Worm (Caenorhabditis elegans) whole organism, L4/young adult: Measurements from ENCODE around the gene F02H6.2.

Experiments used
- W03F9.2 ChIP-seq: fragments of 150-350 bp; optimal IDR thresholded peaks from 2 replicates; lab custom pipeline; 2014; ENCODE audit warnings: missing biosample characterization, missing genetic modification characterization
- dao-5 ChIP-seq: sonication (generic microtip); optimal IDR thresholded peaks from 2 replicates; lab custom pipeline; 2016; ENCODE audit warnings: missing genotype, missing genetic modification characterization, moderate library complexity, missing compliant biosample characterization
- him-1 ChIP-seq: sonication (generic microtip); optimal IDR thresholded peaks from 2 replicates; lab custom pipeline; 2016; ENCODE audit warnings: missing genotype, missing genetic modification reagents, missing genetic modification characterization, missing compliant biosample characterization

The F02H6.2 gene

DNA sequence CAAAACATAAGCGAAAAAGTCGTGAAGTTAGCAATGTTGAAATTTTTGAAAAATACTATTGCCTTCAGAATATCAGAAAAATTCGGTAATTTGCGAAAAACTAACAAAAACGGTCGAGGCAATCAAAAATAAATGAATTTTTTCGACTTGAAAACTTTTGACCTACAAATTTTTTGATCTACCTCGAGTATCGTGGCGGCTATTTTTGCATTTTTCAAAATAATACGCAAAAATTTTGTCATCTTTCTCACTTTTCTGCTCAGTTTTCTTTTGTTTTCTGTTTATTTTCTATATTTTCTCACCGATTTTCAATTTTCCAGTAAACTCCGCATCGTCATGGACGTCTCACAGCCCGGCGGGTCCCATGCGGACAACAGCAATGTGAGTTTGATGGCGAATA is 19.5 kb downstream of the F02H6.2 start:
- TF ChIP-seq him-1 (tag; lab: Kevin White, UChicago) (no peak), W03F9.2 (tag; lab: Kevin White, UChicago) (no peak), dao-5 (tag; lab: Kevin White, UChicago) (no peak)

DNA sequence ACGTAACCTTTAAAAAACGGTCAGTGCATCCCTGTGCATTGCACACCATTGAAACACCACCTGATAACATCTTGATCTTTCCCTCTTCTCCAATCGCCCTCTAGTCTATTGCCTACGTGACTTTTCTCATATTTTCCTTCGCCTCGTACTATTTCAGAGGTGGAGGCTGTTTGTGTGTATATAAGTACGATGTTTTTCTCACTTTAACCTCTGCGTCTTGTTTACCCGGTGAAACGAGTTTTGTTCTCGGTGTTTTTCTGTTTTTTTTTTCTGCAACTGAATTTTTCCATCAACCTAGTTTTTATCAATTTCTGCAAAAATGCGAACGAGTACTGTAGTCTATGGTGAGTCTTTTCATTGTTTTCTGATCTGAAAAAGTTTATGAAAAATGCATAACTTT is 23.4 kb downstream of the F02H6.2 start, which contains the start of gene sqrd-1:
Gene sqrd-1, plus strand, starts transcription at position 158 of the 400 bp plus-strand sequence.
- TF ChIP-seq him-1 (tag; lab: Kevin White, UChicago): no peak
- no peak for TF ChIP-seq W03F9.2 (tag; lab: Kevin White, UChicago)
- TF ChIP-seq dao-5 (tag; lab: Kevin White, UChicago): no peak

DNA sequence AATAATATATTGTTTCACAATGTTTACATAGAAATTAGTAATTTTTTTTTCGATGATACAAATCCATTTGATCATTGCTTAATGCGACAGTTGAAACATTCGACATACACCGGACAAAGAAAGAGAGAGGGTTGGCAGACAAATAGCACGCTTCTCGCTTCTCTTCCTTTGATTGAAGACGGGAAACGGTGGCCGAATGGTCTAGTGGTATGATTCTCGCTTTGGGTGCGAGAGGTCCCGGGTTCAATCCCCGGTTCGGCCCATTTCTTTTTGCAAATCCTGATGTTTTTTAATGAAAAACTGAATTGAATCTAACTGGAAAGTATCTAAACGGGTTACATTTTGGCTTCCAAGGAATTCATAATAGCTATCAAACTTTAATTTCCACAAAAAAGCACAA is 28.6 kb downstream of the F02H6.2 start:
- TF ChIP-seq dao-5 (tag; lab: Kevin White, UChicago) (peak; percentile 14), W03F9.2 (tag; lab: Kevin White, UChicago) (peak; percentile 48), him-1 (tag; lab: Kevin White, UChicago) (no peak)

- no peak for TF ChIP-seq him-1 (tag; lab: Kevin White, UChicago)
- TF ChIP-seq W03F9.2 (tag; lab: Kevin White, UChicago): no peak
- TF ChIP-seq dao-5 (tag; lab: Kevin White, UChicago): no peak
These were observed 30.9 kb downstream of the F02H6.2 start for ce11 chrIV:14227138-14227537.

DNA sequence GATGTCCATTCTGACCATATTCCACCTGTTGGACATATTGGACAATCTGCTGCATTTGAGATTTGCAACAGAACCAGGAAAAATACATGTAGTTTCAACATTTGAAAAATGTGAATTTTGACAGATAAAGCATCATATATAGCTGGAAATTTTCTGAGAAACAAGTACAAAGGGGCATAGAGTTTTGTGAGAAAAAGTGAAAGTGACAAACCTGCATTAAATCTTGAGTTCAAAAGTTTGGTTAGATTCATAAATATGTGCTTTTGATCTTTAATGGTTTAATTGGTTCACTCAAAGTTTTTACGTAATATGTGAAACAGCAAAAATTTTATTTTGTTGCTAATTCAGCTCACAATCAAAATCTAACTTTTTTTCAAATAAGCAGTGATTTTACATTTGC is 31.8 kb downstream of the F02H6.2 start, which contains the start of gene F02H6.7:
Gene F02H6.7, minus strand, starts transcription at position 101 of the 400 bp plus-strand sequence.
- no peak for TF ChIP-seq W03F9.2 (tag; lab: Kevin White, UChicago)
- no peak for TF ChIP-seq him-1 (tag; lab: Kevin White, UChicago)
- TF ChIP-seq dao-5 (tag; lab: Kevin White, UChicago): no peak

- TF ChIP-seq dao-5 (tag; lab: Kevin White, UChicago) (no peak), him-1 (tag; lab: Kevin White, UChicago) (no peak), W03F9.2 (tag; lab: Kevin White, UChicago) (no peak)
These were observed 34.5 kb downstream of the F02H6.2 start, which contains the start of gene F02H6.6 for ce11 chrIV:14230799-14231198. TSS of gene F02H6.6 (minus strand) at chrIV:14230899.

- no peak for TF ChIP-seq W03F9.2 (tag; lab: Kevin White, UChicago)
- no peak for TF ChIP-seq dao-5 (tag; lab: Kevin White, UChicago)
- no peak for TF ChIP-seq him-1 (tag; lab: Kevin White, UChicago)
These were observed 42.7 kb downstream of the F02H6.2 start, which contains the start of gene Y64G10A.1 for ce11 chrIV:14238976-14239375. TSS of gene Y64G10A.1 (minus strand) at chrIV:14239076.

DNA sequence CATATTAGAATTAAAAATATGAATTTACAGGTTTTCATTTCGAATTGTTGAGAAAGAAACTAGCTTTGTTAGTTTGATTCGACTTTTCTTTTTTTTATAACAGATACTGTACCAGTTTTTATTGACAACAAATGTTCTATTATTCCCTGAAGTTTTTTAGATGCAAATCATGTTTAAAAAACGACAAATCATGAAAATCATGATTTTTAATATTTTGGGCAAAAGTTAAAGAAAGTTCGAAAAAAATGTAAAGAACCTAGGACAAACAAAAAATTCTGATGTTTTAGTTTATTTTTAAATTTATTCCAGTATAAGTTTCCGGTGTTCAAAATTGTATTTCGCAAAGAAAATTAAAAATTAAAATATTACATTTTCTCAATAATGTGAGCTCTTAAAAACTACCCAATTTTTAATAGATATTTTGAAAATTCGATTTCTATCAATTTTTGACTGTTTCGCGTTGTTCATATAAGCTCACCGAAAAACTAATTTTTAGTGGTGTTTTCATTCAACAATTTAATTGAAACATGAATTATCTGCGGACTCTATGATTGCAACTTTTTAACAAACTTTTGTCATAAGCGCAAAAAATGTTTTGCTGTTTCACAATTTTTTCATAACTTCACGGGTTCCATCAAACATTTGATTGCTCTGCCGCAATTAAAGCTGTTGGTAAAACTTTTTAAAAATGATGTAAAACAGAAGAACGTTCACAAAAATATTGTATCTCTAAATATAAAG is 45.3 kb downstream of the F02H6.2 start, which contains the start of gene Y64G10A.10:
Gene Y64G10A.10, minus strand, starts transcription at position 51 of the 741 bp plus-strand sequence.
- TF ChIP-seq him-1 (tag; lab: Kevin White, UChicago) (no peak), W03F9.2 (tag; lab: Kevin White, UChicago) (no peak), dao-5 (tag; lab: Kevin White, UChicago) (no peak)

ce11 chrIV:14244357-14244756 is 48.1 kb downstream of the F02H6.2 start, which contains the start of gene Y64G10A.2:
TSS of gene Y64G10A.2 (minus strand) at chrIV:14244457.
- TF ChIP-seq dao-5 (tag; lab: Kevin White, UChicago): no peak
